Fruit fly (Drosophila melanogaster) whole organism, wandering third instar larva: ENCODE measurements around the gene ZnT86D.

Experiments
- Abd-B ChIP-seq: fragments of >200 bp; optimal IDR thresholded peaks from 2 replicates; lab custom pipeline; 2017; ENCODE audit warnings: missing biosample characterization, missing genetic modification characterization
- CG32264 ChIP-seq: fragments of 200-800 bp; sonication (Bioruptor generic); optimal IDR thresholded peaks from 2 replicates; lab custom pipeline; 2016; ENCODE audit warnings: missing biosample characterization, missing genetic modification characterization
- CrebA ChIP-seq: fragments of 200-800 bp; sonication (Bioruptor generic); optimal IDR thresholded peaks from 2 replicates; lab custom pipeline; 2016; ENCODE audit warnings: missing biosample characterization, mild to moderate bottlenecking, missing genetic modification characterization, borderline replicate concordance
- Dif ChIP-seq: fragments of 200-275, 200-300 bp; sonication (Bioruptor generic); optimal IDR thresholded peaks from 2 replicates; lab custom pipeline; 2018; ENCODE audit warnings: missing biosample characterization, missing genetic modification characterization; ENCODE audit not compliant: partially characterized antibody
- GATAd ChIP-seq: sonication (Bioruptor generic); optimal IDR thresholded peaks from 2 replicates; lab custom pipeline; 2016; ENCODE audit warnings: missing biosample characterization, missing genetic modification characterization
- HLH106 ChIP-seq: fragments of 200-800 bp; optimal IDR thresholded peaks from 3 replicates; lab custom pipeline; 2019; ENCODE audit warnings: missing biosample characterization, mild to moderate bottlenecking, missing genetic modification characterization, moderate library complexity
- Hnf4 ChIP-seq: fragments of 200-800 bp; sonication (Bioruptor generic); optimal IDR thresholded peaks from 2 replicates; lab custom pipeline; 2016; ENCODE audit warnings: missing biosample characterization, mild to moderate bottlenecking, missing genetic modification characterization
- Hr83 ChIP-seq: fragments of 200-300 bp; sonication (Bioruptor generic); optimal IDR thresholded peaks from 2 replicates; lab custom pipeline; 2016; ENCODE audit warnings: missing biosample characterization, mild to moderate bottlenecking, missing genetic modification characterization, moderate library complexity; ENCODE audit not compliant: poor library complexity, severe bottlenecking
- Jra ChIP-seq: sonication (Bioruptor generic); optimal IDR thresholded peaks from 2 replicates; lab custom pipeline; 2016; ENCODE audit warnings: missing biosample characterization, missing genetic modification characterization
- Mio ChIP-seq: sonication (Bioruptor generic); optimal IDR thresholded peaks from 2 replicates; lab custom pipeline; 2016; ENCODE audit warnings: missing biosample characterization, missing genetic modification characterization
- N ChIP-seq: fragments of >200 bp; optimal IDR thresholded peaks from 2 replicates; lab custom pipeline; 2018; ENCODE audit warnings: missing biosample characterization, missing external identifiers, missing genetic modification characterization
- Rel ChIP-seq, 2 experiments: fragments of 200-800 bp; sonication (Bioruptor generic) in 1 of 2; optimal IDR thresholded peaks; 2 replicates in 1 of 2; 3 replicates in 1 of 2; lab custom pipeline; 2016 to 2019; ENCODE audit warnings: mild to moderate bottlenecking in 2 of 2, missing biosample characterization in 2 of 2, missing genetic modification characterization in 2 of 2, moderate library complexity in 1 of 2
- Sp1 ChIP-seq: fragments of 200-800 bp; sonication (Bioruptor generic); optimal IDR thresholded peaks from 3 replicates; lab custom pipeline; 2019; ENCODE audit warnings: missing biosample characterization, mild to moderate bottlenecking, missing genetic modification characterization, moderate library complexity
- Vsx2 ChIP-seq: fragments of 200-300, 225-300 bp; sonication (Bioruptor generic); optimal IDR thresholded peaks from 2 replicates; lab custom pipeline; 2018; ENCODE audit warnings: missing biosample characterization, missing genetic modification characterization; ENCODE audit not compliant: partially characterized antibody
- br ChIP-seq: fragments of 200-800 bp; sonication (Bioruptor generic); optimal IDR thresholded peaks from 2 replicates; lab custom pipeline; 2016; ENCODE audit warnings: missing biosample characterization, missing genetic modification characterization
- brk ChIP-seq: fragments of 200-800 bp; sonication (Bioruptor generic); optimal IDR thresholded peaks from 2 replicates; lab custom pipeline; 2016; ENCODE audit warnings: missing biosample characterization, mild to moderate bottlenecking, missing genetic modification characterization
- dl ChIP-seq, 2 experiments: fragments of 175-275, 200-275 bp in 1 of 2; fragments of 200-275 bp in 1 of 2; sonication (Bioruptor generic); optimal IDR thresholded peaks; lab custom pipeline; 2018; ENCODE audit warnings: mild to moderate bottlenecking in 2 of 2, missing biosample characterization in 2 of 2, missing genetic modification characterization in 2 of 2, moderate library complexity in 2 of 2; ENCODE audit not compliant: partially characterized antibody in 2 of 2, insufficient read depth in 1 of 2
- foxo ChIP-seq, 2 experiments: fragments of 200-800 bp; sonication (Bioruptor generic); optimal IDR thresholded peaks; 2 replicates in 1 of 2; 3 replicates in 1 of 2; lab custom pipeline; 2016 to 2017; ENCODE audit warnings: missing biosample characterization in 2 of 2, missing genetic modification characterization in 2 of 2
- h ChIP-seq: fragments of 200-800 bp; sonication (Bioruptor generic); optimal IDR thresholded peaks from 3 replicates; lab custom pipeline; 2016; ENCODE audit warnings: missing biosample characterization, mild to moderate bottlenecking, missing genetic modification characterization
- lola ChIP-seq: fragments of >200 bp; optimal IDR thresholded peaks from 2 replicates; lab custom pipeline; 2017; ENCODE audit warnings: missing biosample characterization, missing genetic modification characterization
- psq ChIP-seq: fragments of 200-800 bp; sonication (Bioruptor generic); optimal IDR thresholded peaks from 3 replicates; lab custom pipeline; 2017; ENCODE audit warnings: missing biosample characterization, mild to moderate bottlenecking, missing genetic modification characterization, moderate library complexity
- rgr ChIP-seq: fragments of 200-800 bp; sonication (Bioruptor generic); optimal IDR thresholded peaks from 3 replicates; lab custom pipeline; 2016; ENCODE audit warnings: missing biosample characterization, mild to moderate bottlenecking, missing genetic modification characterization
- sv ChIP-seq: fragments of 200-800 bp; sonication (Bioruptor generic); optimal IDR thresholded peaks from 3 replicates; lab custom pipeline; 2016; ENCODE audit warnings: missing biosample characterization, missing genetic modification characterization
- usp ChIP-seq: fragments of >200 bp; optimal IDR thresholded peaks from 2 replicates; lab custom pipeline; 2017; ENCODE audit warnings: missing biosample characterization, missing genetic modification characterization
- woc ChIP-seq: sonication (Bioruptor generic); optimal IDR thresholded peaks from 2 replicates; lab custom pipeline; 2016; ENCODE audit warnings: missing biosample characterization, mild to moderate bottlenecking, missing genetic modification characterization

Gene ZnT86D

dm6 chr3R:11200042-11200884, 14.1 kb downstream of the ZnT86D start:
- TF ChIP-seq lola (GFP tag; lab: Kevin White, UChicago), result no peak
- TF ChIP-seq Hr83 (GFP tag; lab: Kevin White, UChicago), result peak; percentile 21
- TF ChIP-seq woc (GFP tag; lab: Kevin White, UChicago), result no peak
- peak; percentile 83 for TF ChIP-seq Dif (GFP tag; lab: Kevin White, UChicago)
- peak; percentile 48 to 81 for TF ChIP-seq dl (GFP tag; optimal IDR thresholded peaks at IDR 0.05; lab: Kevin White, UChicago; ENCODE audit: insufficient read depth in 1 of 2, partially characterized antibody in 2 of 2)
- TF ChIP-seq N (GFP tag; lab: Kevin White, UChicago), result no peak
- TF ChIP-seq HLH106 (tag; lab: Kevin White, UChicago), result no peak
- no peak for TF ChIP-seq Vsx2 (GFP tag; lab: Kevin White, UChicago)
- no peak for TF ChIP-seq br (GFP tag; lab: Kevin White, UChicago)
- TF ChIP-seq, all 38 proteins: peak for 3

- TF ChIP-seq Rel (GFP tag; optimal IDR thresholded peaks at IDR 0.05; lab: Kevin White, UChicago) (no peak), Rel (tag; optimal IDR thresholded peaks at IDR 0.05; lab: Kevin White, UChicago) (peak; percentile 47), h (peak; percentile 36), CG32264 (GFP tag; lab: Kevin White, UChicago) (no peak)
These were observed 15.0 kb downstream of the ZnT86D start for dm6 chr3R:11199227-11199835.

- TF ChIP-seq N (GFP tag; lab: Kevin White, UChicago), result no peak
- TF ChIP-seq CrebA (GFP tag; lab: Kevin White, UChicago), result peak; percentile 84
- no peak for TF ChIP-seq Mio (GFP tag; lab: Kevin White, UChicago)
- peak; percentile 48 for TF ChIP-seq psq (GFP tag; lab: Kevin White, UChicago)
- TF ChIP-seq Sp1 (GFP tag; lab: Kevin White, UChicago), result no peak
- TF ChIP-seq usp, result no peak
- peak; percentile 29 for TF ChIP-seq h
- TF ChIP-seq Dif (GFP tag; lab: Kevin White, UChicago), result peak; percentile 19
- TF ChIP-seq woc (GFP tag; lab: Kevin White, UChicago), result peak; percentile 79
- no peak for TF ChIP-seq lola (GFP tag; lab: Kevin White, UChicago)
- no peak for TF ChIP-seq Rel (GFP tag; optimal IDR thresholded peaks at IDR 0.05; lab: Kevin White, UChicago)
- TF ChIP-seq Rel (tag; optimal IDR thresholded peaks at IDR 0.05; lab: Kevin White, UChicago), result peak; percentile 75
- peak; percentile 21 for TF ChIP-seq rgr (GFP tag; lab: Kevin White, UChicago)
- TF ChIP-seq dl (GFP tag; optimal IDR thresholded peaks at IDR 0.05; lab: Kevin White, UChicago; ENCODE audit: insufficient read depth in 1 of 2, partially characterized antibody in 2 of 2), result peak; percentile 12 to 53
- peak; percentile 21 for TF ChIP-seq HLH106 (tag; lab: Kevin White, UChicago)
- no peak for TF ChIP-seq CG32264 (GFP tag; lab: Kevin White, UChicago)
- TF ChIP-seq foxo (GFP tag; optimal IDR thresholded peaks at IDR 0.05; lab: Kevin White, UChicago), result peak in 1 of 2 experiments; percentile 9
- TF ChIP-seq Hnf4 (GFP tag; lab: Kevin White, UChicago), result peak; percentile 5
- TF ChIP-seq Abd-B (GFP tag; lab: Kevin White, UChicago), result no peak
- peak; percentile 8 for TF ChIP-seq Vsx2 (GFP tag; lab: Kevin White, UChicago)
- peak; percentile 38 for TF ChIP-seq br (GFP tag; lab: Kevin White, UChicago)
- TF ChIP-seq, all 38 proteins: peak for 13
These were observed 16.3 kb downstream of the ZnT86D start for dm6 chr3R:11198062-11198472.

- TF ChIP-seq Rel (GFP tag; optimal IDR thresholded peaks at IDR 0.05; lab: Kevin White, UChicago) (no peak), Rel (tag; optimal IDR thresholded peaks at IDR 0.05; lab: Kevin White, UChicago) (no peak), sv (GFP tag; lab: Kevin White, UChicago) (peak; percentile 32), Dif (GFP tag; lab: Kevin White, UChicago) (peak; percentile 62), CrebA (GFP tag; lab: Kevin White, UChicago) (no peak), GATAd (GFP tag; lab: Kevin White, UChicago) (no peak), brk (GFP tag; lab: Kevin White, UChicago) (peak; percentile 60), Vsx2 (GFP tag; lab: Kevin White, UChicago) (peak; percentile 12), Hr83 (GFP tag; lab: Kevin White, UChicago) (no peak), Jra (GFP tag; lab: Kevin White, UChicago) (peak; percentile 86), dl (GFP tag; optimal IDR thresholded peaks at IDR 0.05; lab: Kevin White, UChicago; ENCODE audit: insufficient read depth in 1 of 2, partially characterized antibody in 2 of 2) (peak; percentile 76 to 82)
These were observed 17.0 kb downstream of the ZnT86D start, which contains the start of gene cu for dm6 chr3R:11197389-11197716. Gene cu (plus strand): TSS chr3R:11197592.
